Worm (Caenorhabditis elegans) whole organism, L4 larva: ENCODE measurements around the gene egl-43.
A peak's percentile ranks its signal among the peaks of the same experiment; 100 is the strongest.

Experiments
- F10B5.3 ChIP-seq: sonication (generic microtip); optimal IDR thresholded peaks from 2 replicates; lab custom pipeline; 2016; ENCODE audit warnings: mild to moderate bottlenecking, missing genetic modification characterization, missing compliant biosample characterization
- F26F4.8 ChIP-seq: fragments of 200-800 bp; sonication (Bioruptor generic); conservative IDR thresholded peaks from 2 replicates; pipeline ENCODE4 v1.3.6; 2022; ENCODE audit warnings: missing genetic modification characterization, missing compliant biosample characterization
- R02D3.7 ChIP-seq: fragments of 150-350 bp; sonication (generic microtip); optimal IDR thresholded peaks from 3 replicates; lab custom pipeline; 2014; ENCODE audit warnings: missing biosample characterization, missing genetic modification characterization
- Y105C5A.15 ChIP-seq: fragments of 200-800 bp; sonication (Bioruptor generic); IDR thresholded peaks from 2 replicates; pipeline ENCODE4 v1.3.6; 2022; ENCODE audit warnings: missing genetic modification characterization, missing compliant biosample characterization
- Y75B8A.6 ChIP-seq: fragments of 200-800 bp; sonication (Bioruptor generic); IDR thresholded peaks from 2 replicates; pipeline ENCODE4 v1.3.6; 2022; ENCODE audit warnings: missing genetic modification reagents, missing genetic modification characterization, missing compliant biosample characterization
- aly-2 ChIP-seq: sonication (generic microtip); optimal IDR thresholded peaks from 2 replicates; lab custom pipeline; 2018; ENCODE audit warnings: missing biosample characterization, missing genetic modification characterization
- ama-1 ChIP-seq: fragments of 150-350 bp; optimal IDR thresholded peaks from 2 replicates; lab custom pipeline; 2014; ENCODE audit warnings: inconsistent platforms, mixed read lengths
- attf-4 ChIP-seq: sonication (generic microtip); optimal IDR thresholded peaks from 3 replicates; lab custom pipeline; 2017; ENCODE audit warnings: missing biosample characterization, missing genetic modification characterization
- ces-1 ChIP-seq: fragments of 150-350 bp; sonication (generic microtip); optimal IDR thresholded peaks from 4 replicates; lab custom pipeline; 2014; ENCODE audit warnings: missing biosample characterization, missing genetic modification reagents, missing genetic modification characterization
- ctbp-1 ChIP-seq: fragments of 200-800 bp; sonication (Bioruptor generic); IDR thresholded peaks from 2 replicates; pipeline ENCODE4 v1.3.6; 2022; ENCODE audit warnings: missing genetic modification reagents, missing genetic modification characterization, missing compliant biosample characterization
- daf-16 ChIP-seq, 3 experiments: sonication (generic microtip); optimal IDR thresholded peaks; 2 replicates each; lab custom pipeline; 2016 to 2017; ENCODE audit warnings: missing genetic modification characterization in 3 of 3, missing genetic modification reagents in 3 of 3, mild to moderate bottlenecking in 2 of 3, missing compliant biosample characterization in 2 of 3, missing biosample characterization in 1 of 3, moderate library complexity in 1 of 3
- dmd-6 ChIP-seq: fragments of 200-800 bp; sonication (Bioruptor generic); IDR thresholded peaks from 2 replicates; pipeline ENCODE4 v1.3.6; 2022; ENCODE audit warnings: missing genetic modification reagents, missing genetic modification characterization, missing compliant biosample characterization
- dmd-9 ChIP-seq: fragments of 200-800 bp; sonication (Bioruptor generic); IDR thresholded peaks from 2 replicates; pipeline ENCODE4 v1.3.6; 2022; ENCODE audit warnings: missing genetic modification reagents, missing genetic modification characterization, missing compliant biosample characterization
- duxl-1 ChIP-seq: sonication (generic microtip); optimal IDR thresholded peaks from 2 replicates; lab custom pipeline; 2016; ENCODE audit warnings: mild to moderate bottlenecking, missing genetic modification characterization, moderate library complexity, missing compliant biosample characterization; ENCODE audit not compliant: poor library complexity
- dve-1 ChIP-seq: sonication (generic microtip); optimal IDR thresholded peaks from 2 replicates; lab custom pipeline; 2017; ENCODE audit warnings: antibody characterized with exemption, mild to moderate bottlenecking, missing genetic modification characterization, missing compliant biosample characterization; ENCODE audit not compliant: insufficient read depth
- gei-8 ChIP-seq: fragments of 200-800 bp; sonication (Bioruptor generic); optimal IDR thresholded peaks from 2 replicates; lab custom pipeline; 2018; ENCODE audit warnings: mild to moderate bottlenecking, missing genetic modification characterization, missing compliant biosample characterization
- hlh-11 ChIP-seq: fragments of 200-800 bp; sonication (Bioruptor generic); optimal IDR thresholded peaks from 2 replicates; lab custom pipeline; 2018; ENCODE audit warnings: mild to moderate bottlenecking, missing genetic modification characterization, missing compliant biosample characterization
- hmg-1.1 ChIP-seq: fragments of 200-800 bp; sonication (Bioruptor generic); IDR thresholded peaks from 2 replicates; pipeline ENCODE4 v1.3.6; 2022; ENCODE audit warnings: missing genetic modification reagents, missing genetic modification characterization, missing compliant biosample characterization
- jun-1 ChIP-seq: fragments of 150-350 bp; optimal IDR thresholded peaks from 2 replicates; lab custom pipeline; 2014; ENCODE audit warnings: missing biosample characterization, missing genetic modification reagents, missing genetic modification characterization
- lim-7 ChIP-seq: fragments of 200-800 bp; sonication (Bioruptor generic); IDR thresholded peaks from 2 replicates; pipeline ENCODE4 v1.3.6; 2022; ENCODE audit warnings: missing genetic modification characterization, missing compliant biosample characterization
- lin-38 ChIP-seq: fragments of 200-800 bp; sonication (Bioruptor generic); IDR thresholded peaks from 2 replicates; pipeline ENCODE4 v1.3.6; 2022; ENCODE audit warnings: missing genetic modification reagents, missing genetic modification characterization, missing compliant biosample characterization
- mdl-1 ChIP-seq, 2 experiments: fragments of 150-350 bp in 1 of 2; sonication (generic microtip) in 1 of 2; optimal IDR thresholded peaks; 2 replicates each; lab custom pipeline; 2014 to 2017; ENCODE audit warnings: missing biosample characterization in 2 of 2, missing genetic modification characterization in 2 of 2
- mxl-2 ChIP-seq: fragments of 200-800 bp; sonication (Bioruptor generic); conservative IDR thresholded peaks from 2 replicates; pipeline ENCODE4 v1.3.6; 2022; ENCODE audit warnings: missing genetic modification reagents, missing genetic modification characterization, missing compliant biosample characterization
- nhr-102 ChIP-seq: sonication (generic microtip); optimal IDR thresholded peaks from 2 replicates; lab custom pipeline; 2016; ENCODE audit warnings: mild to moderate bottlenecking, missing genetic modification characterization, moderate library complexity, missing compliant biosample characterization
- nhr-11 ChIP-seq: fragments of 150-350 bp; optimal IDR thresholded peaks from 2 replicates; lab custom pipeline; 2014; ENCODE audit warnings: missing biosample characterization, missing genetic modification characterization
- nhr-111 ChIP-seq: fragments of 200-800 bp; sonication (Bioruptor generic); optimal IDR thresholded peaks from 2 replicates; lab custom pipeline; 2018; ENCODE audit warnings: mild to moderate bottlenecking, missing genetic modification characterization, missing compliant biosample characterization
- nhr-25 ChIP-seq: sonication (generic microtip); optimal IDR thresholded peaks from 2 replicates; lab custom pipeline; 2017; ENCODE audit warnings: missing genetic modification characterization, mild to moderate bottlenecking, missing compliant biosample characterization, antibody characterized with exemption, moderate library complexity, borderline replicate concordance; ENCODE audit not compliant: insufficient read depth
- nhr-28 ChIP-seq: fragments of 150-350 bp; optimal IDR thresholded peaks from 2 replicates; lab custom pipeline; 2014; ENCODE audit warnings: missing biosample characterization, missing genetic modification characterization
- nhr-42 ChIP-seq: fragments of 200-800 bp; sonication (Bioruptor generic); IDR thresholded peaks from 2 replicates; pipeline ENCODE4 v1.3.6; 2022; ENCODE audit warnings: missing genetic modification characterization, missing compliant biosample characterization
- nhr-48 ChIP-seq: sonication (generic microtip); optimal IDR thresholded peaks from 2 replicates; lab custom pipeline; 2016; ENCODE audit warnings: mild to moderate bottlenecking, missing genetic modification characterization, missing compliant biosample characterization
- nhr-77 ChIP-seq: fragments of 150-350 bp; optimal IDR thresholded peaks from 2 replicates; lab custom pipeline; 2014; ENCODE audit warnings: missing biosample characterization, missing genetic modification characterization
- pha-4 ChIP-seq, 2 experiments: fragments of 150-350 bp in 1 of 2; fragments of 200-800 bp in 1 of 2; sonication (Bioruptor generic) in 1 of 2; IDR thresholded peaks in 1 of 2; optimal IDR thresholded peaks in 1 of 2; 2 replicates each; pipeline versions ENCODE4 v1.3.6 to Lab custom; 2014 to 2022; ENCODE audit warnings: missing genetic modification characterization in 2 of 2, missing genetic modification reagents in 2 of 2, missing biosample characterization in 1 of 2, missing compliant biosample characterization in 1 of 2
- php-3 ChIP-seq: fragments of 200-800 bp; sonication (Bioruptor generic); IDR thresholded peaks from 2 replicates; pipeline ENCODE4 v1.3.6; 2022; ENCODE audit warnings: missing genetic modification reagents, missing genetic modification characterization, missing compliant biosample characterization
- pqm-1 ChIP-seq: sonication (generic microtip); optimal IDR thresholded peaks from 2 replicates; lab custom pipeline; 2017; ENCODE audit warnings: missing biosample characterization, missing genetic modification characterization
- snpc-4 ChIP-seq: fragments of 150-350 bp; optimal IDR thresholded peaks from 2 replicates; lab custom pipeline; 2014; ENCODE audit warnings: missing biosample characterization, missing genetic modification characterization
- tag-97 ChIP-seq: fragments of 200-800 bp; sonication (Bioruptor generic); IDR thresholded peaks from 2 replicates; pipeline ENCODE4 v1.3.6; 2022; ENCODE audit warnings: missing genetic modification characterization, missing compliant biosample characterization
- tra-1 ChIP-seq: fragments of 200-800 bp; sonication (Bioruptor generic); IDR thresholded peaks from 2 replicates; pipeline ENCODE4 v1.3.6; 2022; ENCODE audit warnings: missing genetic modification reagents, missing genetic modification characterization, missing compliant biosample characterization
- unc-39 ChIP-seq: sonication (generic microtip); optimal IDR thresholded peaks from 2 replicates; lab custom pipeline; 2017; ENCODE audit warnings: missing biosample characterization, missing genetic modification characterization
- unc-62 ChIP-seq, 3 experiments: fragments of 150-350 bp in 1 of 3; sonication (generic microtip); optimal IDR thresholded peaks in 2 of 3; peaks in 1 of 3; 1 replicate in 1 of 3; 2 replicates in 2 of 3; lab custom pipeline; 2014 to 2017; ENCODE audit warnings: missing biosample characterization in 3 of 3, missing genetic modification characterization in 3 of 3, missing genetic modification reagents in 3 of 3, missing genotype in 1 of 3
- zag-1 ChIP-seq: fragments of 150-350 bp; optimal IDR thresholded peaks from 2 replicates; lab custom pipeline; 2014; ENCODE audit warnings: missing biosample characterization, missing genetic modification characterization
- zfp-3 ChIP-seq: fragments of 200-800 bp; sonication (Bioruptor generic); conservative IDR thresholded peaks from 2 replicates; pipeline ENCODE4 v1.3.6; 2022; ENCODE audit warnings: missing genetic modification reagents, missing genetic modification characterization, missing compliant biosample characterization
- ztf-7 ChIP-seq: fragments of 150-350 bp; optimal IDR thresholded peaks from 2 replicates; lab custom pipeline; 2014; ENCODE audit warnings: missing biosample characterization, missing genetic modification characterization

Gene egl-43

DNA sequence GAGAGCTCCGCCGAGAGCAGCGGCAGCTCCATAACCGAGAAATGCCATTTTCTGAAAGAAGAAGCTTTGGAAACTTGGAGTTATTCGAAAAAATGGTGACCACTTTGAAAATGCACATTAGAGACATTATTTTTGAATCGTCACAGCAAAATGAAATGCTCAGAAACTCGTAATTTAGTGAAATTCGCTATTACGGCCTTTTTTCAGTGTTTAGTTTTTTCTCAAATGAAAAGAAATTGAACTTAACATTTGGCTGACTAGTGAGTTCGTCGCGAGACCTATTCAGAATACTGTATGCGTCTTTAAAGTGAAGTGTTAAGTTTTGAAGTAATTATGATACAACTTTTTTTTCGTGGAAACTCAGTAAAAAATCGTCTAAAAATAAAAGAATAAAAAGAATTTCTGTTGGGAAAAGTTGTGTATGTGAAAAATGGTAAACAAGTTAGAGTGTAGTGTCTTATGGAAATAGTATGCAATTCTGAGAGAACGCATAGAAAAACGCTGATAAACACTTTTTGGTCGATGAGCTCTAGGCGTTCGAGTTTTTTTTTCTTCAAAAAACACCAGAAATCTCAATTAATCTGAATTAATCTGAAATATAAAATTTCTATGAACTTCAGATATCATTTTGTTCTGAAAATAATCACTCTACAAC lies 15.6 kb downstream of the egl-43 start, which contains the start of gene R53.5 (continued):
- TF ChIP-seq pqm-1 (tag; lab: Kevin White, UChicago): peak; percentile 3
- TF ChIP-seq attf-4 (tag; lab: Kevin White, UChicago): no peak
- no peak for TF ChIP-seq hlh-11 (tag; lab: Kevin White, UChicago)
- no peak for TF ChIP-seq gei-8

DNA sequence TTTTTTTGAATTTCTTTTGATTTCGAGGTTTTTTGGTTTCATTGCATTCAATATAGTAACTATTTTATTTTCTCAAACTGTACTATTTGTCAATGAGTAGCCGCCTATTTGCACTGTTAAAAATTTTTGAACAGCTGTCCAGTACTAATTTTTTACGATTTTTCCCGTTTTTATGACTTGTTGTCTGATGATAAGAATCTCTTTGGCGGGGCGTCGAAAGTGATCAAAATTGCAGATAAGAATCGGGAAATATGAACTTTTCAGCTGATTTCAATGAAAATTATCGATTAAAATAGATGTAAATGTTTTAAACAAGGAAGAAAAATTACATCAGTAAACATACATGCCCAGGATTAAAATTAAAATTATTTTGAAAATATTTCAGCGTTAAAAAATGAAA lies 19.2 kb downstream of the egl-43 start:
- no peak for TF ChIP-seq nhr-111 (GFP tag; lab: Kevin White, UChicago)
- TF ChIP-seq php-3 (GFP tag; lab: Robert Waterston, UW): peak; percentile 95
- TF ChIP-seq tra-1 (GFP tag; lab: Robert Waterston, UW): no peak
- peak; percentile 62 for TF ChIP-seq nhr-28 (tag; lab: Kevin White, UChicago)
- TF ChIP-seq daf-16 (GFP tag; optimal IDR thresholded peaks at IDR 0.05; lab: Kevin White, UChicago): no peak
- TF ChIP-seq daf-16 (tag; optimal IDR thresholded peaks at IDR 0.05; lab: Kevin White, UChicago): peak; percentile 74
- TF ChIP-seq unc-39 (tag; lab: Kevin White, UChicago): no peak
- peak; percentile 65 for TF ChIP-seq dve-1 (tag; lab: Kevin White, UChicago)
- peak; percentile 8 for TF ChIP-seq nhr-102 (tag; lab: Kevin White, UChicago)
- no peak for TF ChIP-seq mxl-2 (GFP tag; lab: Robert Waterston, UW)
- peak; percentile 16 for TF ChIP-seq nhr-77 (tag; lab: Kevin White, UChicago)
- TF ChIP-seq unc-62 (GFP tag; optimal IDR thresholded peaks at IDR 0.05 in 1 of 2; lab: Kevin White, UChicago): peak in 1 of 2 experiments; percentile 98
- TF ChIP-seq unc-62 (tag; optimal IDR thresholded peaks at IDR 0.05; lab: Kevin White, UChicago): no peak
- peak; percentile 86 for TF ChIP-seq dmd-6 (GFP tag; lab: Robert Waterston, UW)
- no peak for TF ChIP-seq zag-1 (tag; lab: Kevin White, UChicago)
- peak; percentile 90 for TF ChIP-seq hlh-11 (tag; lab: Kevin White, UChicago)
- no peak for TF ChIP-seq F10B5.3 (tag; lab: Kevin White, UChicago)
- TF ChIP-seq nhr-48 (tag; lab: Kevin White, UChicago): peak; percentile 29
- peak; percentile 73 for TF ChIP-seq pqm-1 (tag; lab: Kevin White, UChicago)
- TF ChIP-seq, all 104 proteins: peak for 11

DNA sequence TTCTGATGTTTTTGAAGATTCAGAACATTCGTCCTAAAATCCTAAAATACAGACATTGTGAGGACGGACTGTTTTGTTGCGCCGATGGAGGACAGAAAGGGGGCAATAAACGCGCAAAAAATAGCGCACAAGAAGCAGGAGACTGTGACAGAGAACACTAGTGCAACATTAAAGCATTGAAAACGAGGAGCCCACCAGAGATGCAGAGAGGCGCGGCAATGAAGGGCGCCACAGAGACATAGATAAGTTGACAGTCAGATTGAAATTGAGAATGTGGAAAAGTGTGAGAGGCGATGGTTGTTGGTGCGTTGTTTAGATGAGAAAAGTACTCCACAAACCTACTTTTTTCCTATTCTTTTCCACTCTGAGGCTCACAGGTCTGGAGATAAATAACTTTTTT lies 20.0 kb downstream of the egl-43 start, which contains the start of gene aakg-5:
Gene aakg-5, minus strand, starts transcription at position 159 of the 400 bp plus-strand sequence.
- TF ChIP-seq Y105C5A.15: no peak
- peak; percentile 88 for TF ChIP-seq nhr-25 (tag; lab: Kevin White, UChicago)
- TF ChIP-seq R02D3.7 (tag; lab: Kevin White, UChicago): no peak
- TF ChIP-seq ces-1 (GFP tag; lab: Kevin White, UChicago): no peak
- no peak for TF ChIP-seq attf-4 (tag; lab: Kevin White, UChicago)
- no peak for TF ChIP-seq ztf-7 (tag; lab: Kevin White, UChicago)
- peak; percentile 76 for TF ChIP-seq pha-4 (GFP tag; IDR thresholded peaks at IDR 0.05; lab: Robert Waterston, UW)
- peak; percentile 80 for TF ChIP-seq pha-4 (tag; optimal IDR thresholded peaks at IDR 0.05; lab: Kevin White, UChicago)
- no peak for TF ChIP-seq nhr-102 (tag; lab: Kevin White, UChicago)
- no peak for TF ChIP-seq F10B5.3 (tag; lab: Kevin White, UChicago)
- TF ChIP-seq nhr-11 (tag; lab: Kevin White, UChicago): peak; percentile 96
- TF ChIP-seq nhr-48 (tag; lab: Kevin White, UChicago): peak; percentile 84
- no peak for TF ChIP-seq snpc-4 (tag; lab: Kevin White, UChicago)
- no peak for TF ChIP-seq duxl-1 (tag; lab: Kevin White, UChicago)
- no peak for TF ChIP-seq zfp-3 (GFP tag; lab: Robert Waterston, UW)
- TF ChIP-seq tag-97 (GFP tag; lab: Robert Waterston, UW): no peak
- peak; percentile 86 for TF ChIP-seq nhr-28 (tag; lab: Kevin White, UChicago)
- TF ChIP-seq lin-38 (GFP tag; lab: Robert Waterston, UW): no peak
- TF ChIP-seq lim-7: no peak
- 0 out of 2 replicates have a peak, but pooled peaks have one; percentile 41 for TF ChIP-seq Y75B8A.6
- TF ChIP-seq aly-2 (tag; lab: Kevin White, UChicago): no peak
- TF ChIP-seq tra-1 (GFP tag; lab: Robert Waterston, UW): peak; percentile 51; the same call in 1 of the 2 replicates
- no peak for TF ChIP-seq nhr-42
- no peak for TF ChIP-seq nhr-111 (GFP tag; lab: Kevin White, UChicago)
- peak; percentile 84 for TF ChIP-seq php-3 (GFP tag; lab: Robert Waterston, UW)
- TF ChIP-seq dmd-9 (GFP tag; lab: Robert Waterston, UW): no peak
- no peak for TF ChIP-seq jun-1 (tag; lab: Kevin White, UChicago)
- TF ChIP-seq mdl-1 (tag; optimal IDR thresholded peaks at IDR 0.05; lab: Kevin White, UChicago): peak; percentile 5 to 79
- TF ChIP-seq F26F4.8 (GFP tag; lab: Robert Waterston, UW): no peak
- peak in 1 of 2 experiments; percentile 93 for TF ChIP-seq unc-62 (GFP tag; optimal IDR thresholded peaks at IDR 0.05 in 1 of 2; lab: Kevin White, UChicago)
- no peak for TF ChIP-seq unc-62 (tag; optimal IDR thresholded peaks at IDR 0.05; lab: Kevin White, UChicago)
- peak; percentile 63 for TF ChIP-seq ctbp-1 (GFP tag; lab: Robert Waterston, UW)
- TF ChIP-seq hmg-1.1 (GFP tag; lab: Robert Waterston, UW): peak; percentile 80
- TF ChIP-seq ama-1 (lab: Kevin White, UChicago): no peak
- no peak for TF ChIP-seq zag-1 (tag; lab: Kevin White, UChicago)
